Worm (Caenorhabditis elegans) whole organism, young adult: ENCODE measurements around the gene C49C8.3.

Experiments
- B0019.2 ChIP-seq: fragments of 200-800 bp; sonication (Bioruptor generic); conservative IDR thresholded peaks from 2 replicates; pipeline ENCODE4 v1.3.6; 2022; ENCODE audit warnings: missing genetic modification reagents, missing genetic modification characterization, missing compliant biosample characterization
- C17E4.6 ChIP-seq: fragments of 200-800 bp; sonication (Bioruptor generic); IDR thresholded peaks from 2 replicates; pipeline ENCODE4 v1.3.6; 2022; ENCODE audit warnings: missing genetic modification reagents, missing genetic modification characterization, missing compliant biosample characterization
- D2030.7 ChIP-seq: fragments of 200-800 bp; sonication (Bioruptor generic); IDR thresholded peaks from 2 replicates; pipeline ENCODE4 v1.3.6; 2022; ENCODE audit warnings: missing genetic modification reagents, missing genetic modification characterization, missing compliant biosample characterization
- K11D2.4 ChIP-seq: fragments of 200-800 bp; sonication (Bioruptor generic); IDR thresholded peaks from 2 replicates; pipeline ENCODE4 v1.3.6; 2022; ENCODE audit warnings: missing genetic modification reagents, missing genetic modification characterization, missing compliant biosample characterization
- T07F8.4 ChIP-seq: sonication (generic microtip); optimal IDR thresholded peaks from 2 replicates; lab custom pipeline; 2016; ENCODE audit warnings: mild to moderate bottlenecking, missing genetic modification characterization, moderate library complexity, missing compliant biosample characterization
- Y79H2A.3 ChIP-seq: fragments of 200-800 bp; sonication (Bioruptor generic); conservative IDR thresholded peaks from 2 replicates; pipeline ENCODE4 v1.3.6; 2022; ENCODE audit warnings: missing genetic modification reagents, missing genetic modification characterization, missing compliant biosample characterization
- ZK185.1 ChIP-seq: sonication (generic microtip); optimal IDR thresholded peaks from 2 replicates; lab custom pipeline; 2016; ENCODE audit warnings: mild to moderate bottlenecking, missing genetic modification characterization, missing compliant biosample characterization; ENCODE audit not compliant: poor library complexity, severe bottlenecking
- attf-3 ChIP-seq: fragments of 200-800 bp; sonication (Bioruptor generic); conservative IDR thresholded peaks from 2 replicates; pipeline ENCODE4 v1.3.6; 2022; ENCODE audit warnings: missing genetic modification reagents, missing genetic modification characterization, missing compliant biosample characterization
- attf-5 ChIP-seq: fragments of 200-800 bp; sonication (Bioruptor generic); optimal IDR thresholded peaks from 2 replicates; lab custom pipeline; 2018; ENCODE audit warnings: mild to moderate bottlenecking, missing genetic modification characterization, missing compliant biosample characterization
- attf-6 ChIP-seq: fragments of 200-800 bp; sonication (Bioruptor generic); IDR thresholded peaks from 2 replicates; pipeline ENCODE4 v1.3.6; 2022; ENCODE audit warnings: missing genetic modification reagents, missing genetic modification characterization, missing compliant biosample characterization
- ccch-3 ChIP-seq: fragments of 200-800 bp; sonication (Bioruptor generic); optimal IDR thresholded peaks from 2 replicates; lab custom pipeline; 2018; ENCODE audit warnings: mild to moderate bottlenecking, missing genetic modification characterization, missing compliant biosample characterization
- cebp-1 ChIP-seq, 2 experiments: fragments of 200-800 bp in 1 of 2; sonication (Bioruptor generic) in 1 of 2; sonication (generic microtip) in 1 of 2; IDR thresholded peaks in 1 of 2; optimal IDR thresholded peaks in 1 of 2; 2 replicates each; pipeline versions ENCODE4 v1.3.6 to Lab custom; 2017 to 2022; ENCODE audit warnings: missing compliant biosample characterization in 2 of 2, missing genetic modification characterization in 2 of 2, mild to moderate bottlenecking in 1 of 2, missing genetic modification reagents in 1 of 2, moderate library complexity in 1 of 2
- ceh-100 ChIP-seq: fragments of 200-800 bp; sonication (Bioruptor generic); IDR thresholded peaks from 2 replicates; pipeline ENCODE4 v1.3.6; 2022; ENCODE audit warnings: missing genetic modification reagents, missing genetic modification characterization, missing compliant biosample characterization
- ceh-58 ChIP-seq: fragments of 200-800 bp; sonication (Bioruptor generic); IDR thresholded peaks from 2 replicates; pipeline ENCODE4 v1.3.6; 2022; ENCODE audit warnings: missing genetic modification characterization, missing compliant biosample characterization
- die-1 ChIP-seq: sonication (generic microtip); optimal IDR thresholded peaks from 2 replicates; lab custom pipeline; 2016; ENCODE audit warnings: missing genotype, mild to moderate bottlenecking, missing genetic modification characterization, missing compliant biosample characterization
- dox-1 ChIP-seq: fragments of 200-800 bp; sonication (Bioruptor generic); IDR thresholded peaks from 2 replicates; pipeline ENCODE4 v1.3.6; 2022; ENCODE audit warnings: missing genetic modification reagents, missing genetic modification characterization, missing compliant biosample characterization
- dpff-1 ChIP-seq: sonication (generic microtip); optimal IDR thresholded peaks from 2 replicates; lab custom pipeline; 2017; ENCODE audit warnings: mild to moderate bottlenecking, missing genetic modification characterization, missing compliant biosample characterization
- efl-1 ChIP-seq: fragments of 150-350 bp; optimal IDR thresholded peaks from 2 replicates; lab custom pipeline; 2014; ENCODE audit warnings: missing biosample characterization, missing genetic modification reagents, missing genetic modification characterization
- egl-18 ChIP-seq: fragments of 200-800 bp; sonication (Bioruptor generic); IDR thresholded peaks from 2 replicates; pipeline ENCODE4 v1.3.6; 2022; ENCODE audit warnings: missing genetic modification reagents, missing genetic modification characterization, missing compliant biosample characterization
- egrh-3 ChIP-seq: fragments of 200-800 bp; sonication (Bioruptor generic); IDR thresholded peaks from 2 replicates; pipeline ENCODE4 v1.3.6; 2022; ENCODE audit warnings: missing genetic modification reagents, missing genetic modification characterization, missing compliant biosample characterization
- fkh-3 ChIP-seq: sonication (generic microtip); optimal IDR thresholded peaks from 2 replicates; lab custom pipeline; 2016; ENCODE audit warnings: mild to moderate bottlenecking, missing genetic modification characterization, missing compliant biosample characterization
- hmg-20 ChIP-seq: fragments of 200-800 bp; sonication (Bioruptor generic); IDR thresholded peaks from 2 replicates; pipeline ENCODE4 v1.3.6; 2022; ENCODE audit warnings: missing genetic modification reagents, missing genetic modification characterization, missing compliant biosample characterization
- let-526 ChIP-seq: fragments of 200-800 bp; sonication (Bioruptor generic); IDR thresholded peaks from 2 replicates; pipeline ENCODE4 v1.3.6; 2022; ENCODE audit warnings: missing genetic modification reagents, missing genetic modification characterization, missing compliant biosample characterization
- lin-35 ChIP-seq, 3 experiments: fragments of 150-350 bp in 2 of 3; sonication (generic microtip) in 1 of 3; optimal IDR thresholded peaks; 2 replicates each; lab custom pipeline; 2014 to 2018; ENCODE audit warnings: missing biosample characterization in 3 of 3, missing genetic modification characterization in 3 of 3, missing genetic modification reagents in 3 of 3
- lin-40 ChIP-seq: sonication (generic microtip); optimal IDR thresholded peaks from 2 replicates; lab custom pipeline; 2016; ENCODE audit warnings: missing genetic modification characterization, mild to moderate bottlenecking, missing compliant biosample characterization, missing genotype, missing genetic modification reagents
- lin-54 ChIP-seq: fragments of 200-800 bp; sonication (Bioruptor generic); optimal IDR thresholded peaks from 2 replicates; lab custom pipeline; 2018; ENCODE audit warnings: mild to moderate bottlenecking, missing genetic modification characterization, missing compliant biosample characterization
- lir-1 ChIP-seq: fragments of 200-800 bp; sonication (Bioruptor generic); conservative IDR thresholded peaks from 2 replicates; pipeline ENCODE4 v1.3.6; 2022; ENCODE audit warnings: missing genetic modification reagents, missing genetic modification characterization, missing compliant biosample characterization
- madf-10 ChIP-seq: sonication (generic microtip); optimal IDR thresholded peaks from 2 replicates; lab custom pipeline; 2016; ENCODE audit warnings: mild to moderate bottlenecking, missing genetic modification characterization, missing compliant biosample characterization
- madf-3 ChIP-seq: fragments of 200-800 bp; sonication (Bioruptor generic); IDR thresholded peaks from 2 replicates; pipeline ENCODE4 v1.3.6; 2022; ENCODE audit warnings: missing genetic modification reagents, missing genetic modification characterization, missing compliant biosample characterization
- madf-6 ChIP-seq: fragments of 200-800 bp; sonication (Bioruptor generic); IDR thresholded peaks from 2 replicates; pipeline ENCODE4 v1.3.6; 2022; ENCODE audit warnings: missing genetic modification reagents, missing genetic modification characterization, missing compliant biosample characterization
- mcd-1 ChIP-seq: fragments of 200-800 bp; sonication (Bioruptor generic); IDR thresholded peaks from 2 replicates; pipeline ENCODE4 v1.3.6; 2022; ENCODE audit warnings: missing genetic modification reagents, missing genetic modification characterization, missing compliant biosample characterization
- nfya-1 ChIP-seq: sonication (generic microtip); optimal IDR thresholded peaks from 2 replicates; lab custom pipeline; 2017; ENCODE audit warnings: antibody characterized with exemption, missing compliant biosample characterization, missing genetic modification characterization, borderline replicate concordance; ENCODE audit not compliant: insufficient read depth
- nfya-2 ChIP-seq: fragments of 200-800 bp; sonication (Bioruptor generic); IDR thresholded peaks from 2 replicates; pipeline ENCODE4 v1.3.6; 2022; ENCODE audit warnings: missing genetic modification reagents, missing genetic modification characterization, missing compliant biosample characterization
- nhr-179 ChIP-seq: sonication (generic microtip); optimal IDR thresholded peaks from 2 replicates; lab custom pipeline; 2016; ENCODE audit warnings: mild to moderate bottlenecking, missing genetic modification characterization, missing compliant biosample characterization
- nhr-80 ChIP-seq: sonication (generic microtip); optimal IDR thresholded peaks from 2 replicates; lab custom pipeline; 2016; ENCODE audit warnings: missing genetic modification characterization, missing compliant biosample characterization
- rcor-1 ChIP-seq: fragments of 200-800 bp; sonication (Bioruptor generic); IDR thresholded peaks from 2 replicates; pipeline ENCODE4 v1.3.6; 2022; ENCODE audit warnings: missing genetic modification reagents, missing genetic modification characterization, missing compliant biosample characterization
- rec-8 ChIP-seq, 2 experiments: sonication (generic microtip); optimal IDR thresholded peaks; 2 replicates each; lab custom pipeline; 2016; ENCODE audit warnings: mild to moderate bottlenecking in 2 of 2, missing genetic modification characterization in 2 of 2, missing genetic modification reagents in 2 of 2, missing genotype in 2 of 2, missing biosample characterization in 1 of 2, missing compliant biosample characterization in 1 of 2, moderate library complexity in 1 of 2
- repo-1 ChIP-seq: sonication (generic microtip); optimal IDR thresholded peaks from 2 replicates; lab custom pipeline; 2017; ENCODE audit warnings: mild to moderate bottlenecking, missing genetic modification characterization, missing compliant biosample characterization
- snpc-3.4 ChIP-seq: sonication (generic microtip); optimal IDR thresholded peaks from 2 replicates; lab custom pipeline; 2017; ENCODE audit warnings: missing genetic modification characterization, mild to moderate bottlenecking, missing compliant biosample characterization, antibody characterized with exemption, moderate library complexity, missing genotype, missing genetic modification reagents
- tbp1 ChIP-seq: fragments of 200-800 bp; sonication (Bioruptor generic); optimal IDR thresholded peaks from 2 replicates; lab custom pipeline; 2018; ENCODE audit warnings: mild to moderate bottlenecking, missing genetic modification characterization, missing compliant biosample characterization
- tbx-9 ChIP-seq: sonication (generic microtip); optimal IDR thresholded peaks from 2 replicates; lab custom pipeline; 2016; ENCODE audit warnings: borderline replicate concordance, missing genetic modification characterization, inconsistent platforms, missing compliant biosample characterization
- tlf-1 ChIP-seq: fragments of 200-800 bp; sonication (Bioruptor generic); optimal IDR thresholded peaks from 2 replicates; lab custom pipeline; 2018; ENCODE audit warnings: mild to moderate bottlenecking, missing genetic modification characterization, missing compliant biosample characterization
- unc-130 ChIP-seq: sonication (generic microtip); optimal IDR thresholded peaks from 2 replicates; lab custom pipeline; 2016; ENCODE audit warnings: missing genetic modification reagents, missing genetic modification characterization, missing compliant biosample characterization
- zfh-2 ChIP-seq: fragments of 200-800 bp; sonication (Bioruptor generic); conservative IDR thresholded peaks from 2 replicates; pipeline ENCODE4 v1.3.6; 2022; ENCODE audit warnings: missing genetic modification reagents, missing genetic modification characterization, missing compliant biosample characterization
- ztf-22 ChIP-seq: fragments of 200-800 bp; sonication (Bioruptor generic); optimal IDR thresholded peaks from 2 replicates; lab custom pipeline; 2018; ENCODE audit warnings: mild to moderate bottlenecking, missing genetic modification characterization, moderate library complexity, missing compliant biosample characterization
- ztf-28 ChIP-seq: fragments of 200-800 bp; sonication (Bioruptor generic); IDR thresholded peaks from 2 replicates; pipeline ENCODE4 v1.3.6; 2022; ENCODE audit warnings: missing genetic modification reagents, missing genetic modification characterization, missing compliant biosample characterization

Gene C49C8.3

ce11 chrIV:8687605-8688191 lies 43.2 kb downstream of the C49C8.3 start, which contains the start of gene snrp-3 (continued):
- peak; percentile 42 for TF ChIP-seq madf-10
- TF ChIP-seq efl-1 (GFP tag; lab: Kevin White, UChicago) = peak; percentile 69
- TF ChIP-seq repo-1 (tag; lab: Kevin White, UChicago) = peak; percentile 25
- peak; percentile 49 to 94 (median 60) for TF ChIP-seq lin-35 (GFP tag; optimal IDR thresholded peaks at IDR 0.05; lab: Kevin White, UChicago)
- TF ChIP-seq nfya-2 (GFP tag; lab: Robert Waterston, UW) = no peak
- peak; percentile 79 for TF ChIP-seq attf-5
- peak; percentile 21 for TF ChIP-seq tbp1 (GFP tag; lab: Kevin White, UChicago)
- no peak for TF ChIP-seq die-1 (tag; lab: Kevin White, UChicago)
- TF ChIP-seq ZK185.1 (tag; lab: Kevin White, UChicago) = peak; percentile 76
- TF ChIP-seq attf-6 (GFP tag; lab: Robert Waterston, UW) = no peak
- TF ChIP-seq ztf-28 = no peak
- TF ChIP-seq lin-40 (tag; lab: Kevin White, UChicago) = peak; percentile 81
- peak; percentile 23 for TF ChIP-seq unc-130 (GFP tag; lab: Kevin White, UChicago)
- no peak for TF ChIP-seq cebp-1 (GFP tag; IDR thresholded peaks at IDR 0.05; lab: Robert Waterston, UW)
- TF ChIP-seq cebp-1 (tag; optimal IDR thresholded peaks at IDR 0.05; lab: Kevin White, UChicago) = peak; percentile 75
- peak; percentile 65; the same call in 1 of the 2 replicates for TF ChIP-seq madf-6 (GFP tag; lab: Robert Waterston, UW)
- no peak for TF ChIP-seq zfh-2 (GFP tag; lab: Robert Waterston, UW)
- no peak for TF ChIP-seq C17E4.6 (GFP tag; lab: Robert Waterston, UW)
- TF ChIP-seq mcd-1 (GFP tag; lab: Robert Waterston, UW) = peak; percentile 76
- no peak for TF ChIP-seq ztf-22 (GFP tag; lab: Kevin White, UChicago)
- peak; percentile 71 for TF ChIP-seq D2030.7 (GFP tag; lab: Robert Waterston, UW)
- no peak for TF ChIP-seq dpff-1 (tag; lab: Kevin White, UChicago)
- no peak for TF ChIP-seq nfya-1 (tag; lab: Kevin White, UChicago)
- TF ChIP-seq egl-18 (GFP tag; lab: Robert Waterston, UW) = no peak
- no peak for TF ChIP-seq rec-8 (tag; optimal IDR thresholded peaks at IDR 0.05; lab: Kevin White, UChicago)
- no peak for TF ChIP-seq let-526 (GFP tag; lab: Robert Waterston, UW)
- no peak for TF ChIP-seq ceh-58 (GFP tag; lab: Robert Waterston, UW)
- TF ChIP-seq madf-3 (GFP tag; lab: Robert Waterston, UW) = 0 out of 2 replicates have a peak, but pooled peaks have one; percentile 31
- TF ChIP-seq lir-1 = 0 out of 2 replicates have a peak, but pooled peaks have one; percentile 13
- TF ChIP-seq B0019.2 (GFP tag; lab: Robert Waterston, UW) = no peak
- no peak for TF ChIP-seq egrh-3 (GFP tag; lab: Robert Waterston, UW)
- TF ChIP-seq tlf-1 (GFP tag; lab: Kevin White, UChicago) = peak; percentile 36
- TF ChIP-seq snpc-3.4 = no peak
- TF ChIP-seq nhr-179 = no peak
- TF ChIP-seq tbx-9 = no peak
- TF ChIP-seq ccch-3 (GFP tag; lab: Kevin White, UChicago) = no peak
- TF ChIP-seq attf-3 (GFP tag; lab: Robert Waterston, UW) = peak; percentile 59; the same call in 1 of the 2 replicates
- TF ChIP-seq dox-1 = no peak; the same call in 1 of the 2 replicates
- peak; percentile 95 for TF ChIP-seq lin-54 (GFP tag; lab: Kevin White, UChicago)
- no peak for TF ChIP-seq T07F8.4
- TF ChIP-seq fkh-3 (tag; lab: Kevin White, UChicago) = no peak
- peak; percentile 73 for TF ChIP-seq hmg-20 (GFP tag; lab: Robert Waterston, UW)
- peak; percentile 42 for TF ChIP-seq rcor-1
- TF ChIP-seq Y79H2A.3 (GFP tag; lab: Robert Waterston, UW) = 0 out of 2 replicates have a peak, but pooled peaks have one; percentile 44
- peak; percentile 29 for TF ChIP-seq nhr-80 (tag; lab: Kevin White, UChicago)
- TF ChIP-seq ceh-100 (GFP tag; lab: Robert Waterston, UW) = no peak
- no peak; the same call in 1 of the 2 replicates for TF ChIP-seq K11D2.4 (GFP tag; lab: Robert Waterston, UW)
